Worm (Caenorhabditis elegans) whole organism, mixed stage, embryonic: ENCODE measurements around the gene vap-1.

Experiments used
- M03D4.4 ChIP-seq: sonication (generic microtip); optimal IDR thresholded peaks from 2 replicates; lab custom pipeline; 2017; ENCODE audit warnings: mild to moderate bottlenecking, missing genetic modification characterization, missing compliant biosample characterization
- ceh-39 ChIP-seq: fragments of 150-350 bp; optimal IDR thresholded peaks from 2 replicates; lab custom pipeline; 2014; ENCODE audit warnings: missing biosample characterization, missing genetic modification characterization
- ces-1 ChIP-seq: fragments of 150-350 bp; optimal IDR thresholded peaks from 2 replicates; lab custom pipeline; 2014; ENCODE audit warnings: missing biosample characterization, missing genetic modification reagents, missing genetic modification characterization
- hlh-1 ChIP-seq: fragments of 150-350 bp; optimal IDR thresholded peaks from 2 replicates; lab custom pipeline; 2014; ENCODE audit warnings: missing biosample characterization, missing genetic modification reagents, missing genetic modification characterization
- nhr-12 ChIP-seq: fragments of 150-350 bp; optimal IDR thresholded peaks from 2 replicates; lab custom pipeline; 2014; ENCODE audit warnings: missing biosample characterization, missing genetic modification characterization
- nhr-2 ChIP-seq: fragments of 150-350 bp; optimal IDR thresholded peaks from 2 replicates; lab custom pipeline; 2014; ENCODE audit warnings: missing biosample characterization, missing genetic modification characterization
- nhr-76 ChIP-seq: sonication (generic microtip); optimal IDR thresholded peaks from 2 replicates; lab custom pipeline; 2017; ENCODE audit warnings: missing biosample characterization, missing genetic modification characterization
- unc-62 ChIP-seq: fragments of 150-350 bp; optimal IDR thresholded peaks from 2 replicates; lab custom pipeline; 2014; ENCODE audit warnings: missing biosample characterization, missing genetic modification reagents, missing genetic modification characterization

DNA sequence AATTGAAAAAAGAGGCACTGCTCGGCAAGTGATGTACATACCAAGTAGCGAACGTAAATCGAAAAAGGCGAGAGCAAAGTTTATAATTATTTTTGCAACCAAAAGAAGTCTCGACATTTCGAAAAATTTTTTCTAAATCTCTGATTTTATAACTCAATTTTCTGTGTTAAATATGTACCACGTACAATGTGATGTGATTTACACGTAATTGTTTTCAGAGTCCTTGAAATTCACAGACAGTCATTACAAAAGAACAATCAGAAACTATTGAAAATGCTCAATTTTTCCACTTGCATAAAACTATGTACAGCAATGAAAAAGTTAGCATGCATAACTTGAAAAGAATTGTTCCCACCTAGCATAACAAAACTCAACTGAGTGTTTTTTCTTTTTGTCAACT is 6.7 kb upstream of the vap-1 start:
- TF ChIP-seq nhr-12 (tag; lab: Kevin White, UChicago), result no peak
- no peak for TF ChIP-seq unc-62 (GFP tag; lab: Kevin White, UChicago)
- TF ChIP-seq ceh-39 (tag; lab: Kevin White, UChicago), result no peak
- TF ChIP-seq M03D4.4 (tag; lab: Kevin White, UChicago), result no peak
- no peak for TF ChIP-seq nhr-2 (tag; lab: Kevin White, UChicago)
- TF ChIP-seq nhr-76 (tag; lab: Kevin White, UChicago), result no peak
- TF ChIP-seq hlh-1 (tag; lab: Kevin White, UChicago), result no peak
- no peak for TF ChIP-seq ces-1 (GFP tag; lab: Kevin White, UChicago)
